Fruit fly (Drosophila melanogaster): ENCODE data around the gene CG42724.

The CG42724 gene

dm6 chr3R:6406566-6407098 lies 38.5 kb upstream of the CG42724 start, which contains the start of gene gpp (continued):
- TF ChIP-seq chinmo (GFP tag; IDR thresholded peaks at IDR 0.05; ENCODE audit: partially characterized antibody) (no peak), CG10462 (GFP tag; optimal IDR thresholded peaks at IDR 0.05) (no peak), CoRest (tag; optimal IDR thresholded peaks at IDR 0.05) (no peak), CG2678 (tag; optimal IDR thresholded peaks at IDR 0.05) (peak; percentile 1), crol (GFP tag; IDR thresholded peaks at IDR 0.05) (no peak), ap (GFP tag; IDR thresholded peaks at IDR 0.05) (no peak), mirr (GFP tag; optimal IDR thresholded peaks at IDR 0.05) (peak; percentile 47), CG4424 (GFP tag; optimal IDR thresholded peaks at IDR 0.05) (no peak), CG15269 (tag; optimal IDR thresholded peaks at IDR 0.05) (no peak), CG2875 (GFP tag; optimal IDR thresholded peaks at IDR 0.05) (peak; percentile 21), BEAF-32 (GFP tag; optimal IDR thresholded peaks at IDR 0.05) (peak; percentile 37), CG3995 (GFP tag; optimal IDR thresholded peaks at IDR 0.05) (peak; percentile 97), jumu (GFP tag; optimal IDR thresholded peaks at IDR 0.05) (no peak), gcm2 (GFP tag; optimal IDR thresholded peaks at IDR 0.05) (no peak), Dp (GFP tag; optimal IDR thresholded peaks at IDR 0.05) (peak; percentile 27), inv (GFP tag; IDR thresholded peaks at IDR 0.05; ENCODE audit: partially characterized antibody) (no peak), maf-S (GFP tag; optimal IDR thresholded peaks at IDR 0.05) (peak; percentile 7), CG8944 (GFP tag; optimal IDR thresholded peaks at IDR 0.05) (no peak), zfh2 (GFP tag; optimal IDR thresholded peaks at IDR 0.05) (no peak), Atf6 (GFP tag; IDR thresholded peaks at IDR 0.05) (no peak), Sox102F (GFP tag; optimal IDR thresholded peaks at IDR 0.05) (no peak), pzg (GFP tag; optimal IDR thresholded peaks at IDR 0.05) (peak; percentile 82), pb (GFP tag; optimal IDR thresholded peaks at IDR 0.05) (no peak), CG9817 (tag; optimal IDR thresholded peaks at IDR 0.05) (no peak), nau (GFP tag; optimal IDR thresholded peaks at IDR 0.05) (peak; percentile 21), vnd (GFP tag; IDR thresholded peaks at IDR 0.05; ENCODE audit: partially characterized antibody) (no peak), kay (GFP tag; optimal IDR thresholded peaks at IDR 0.05) (no peak), CG3407 (GFP tag; optimal IDR thresholded peaks at IDR 0.05) (peak; percentile 28), HLH54F (GFP tag; optimal IDR thresholded peaks at IDR 0.05) (no peak), fd102C (GFP tag; optimal IDR thresholded peaks at IDR 0.05) (no peak), CG8924 (tag; optimal IDR thresholded peaks at IDR 0.05) (peak; percentile 64), MBD-R2 (GFP tag; IDR thresholded peaks at IDR 0.05) (no peak), Blimp-1 (GFP tag; optimal IDR thresholded peaks at IDR 0.05) (no peak), CG31388 (GFP tag; optimal IDR thresholded peaks at IDR 0.05) (no peak), PHDP (tag; optimal IDR thresholded peaks at IDR 0.05) (peak; percentile 25), CTCF (GFP tag; optimal IDR thresholded peaks at IDR 0.05) (peak; percentile 29), mld (GFP tag; IDR thresholded peaks at IDR 0.05; ENCODE audit: partially characterized antibody) (no peak), Lhr (GFP tag; optimal IDR thresholded peaks at IDR 0.05) (peak; percentile 59), dimm (GFP tag; IDR thresholded peaks at IDR 0.05) (no peak), CG31224 (GFP tag; IDR thresholded peaks at IDR 0.05) (no peak), CG7271 (tag; optimal IDR thresholded peaks at IDR 0.05) (no peak), cato (GFP tag; optimal IDR thresholded peaks at IDR 0.05; ENCODE audit: borderline replicate concordance) (no peak), her (GFP tag; optimal IDR thresholded peaks at IDR 0.05) (peak; percentile 100), CG17912 (GFP tag; optimal IDR thresholded peaks at IDR 0.05) (peak; percentile 32), gce (GFP tag; IDR thresholded peaks at IDR 0.05) (no peak), CG15011 (GFP tag; optimal IDR thresholded peaks at IDR 0.05) (no peak), CG18599 (GFP tag; optimal IDR thresholded peaks at IDR 0.05) (no peak), CG2202 (tag; optimal IDR thresholded peaks at IDR 0.05) (no peak), Myb (GFP tag; optimal IDR thresholded peaks at IDR 0.05) (peak; percentile 50), lov (optimal IDR thresholded peaks at IDR 0.05) (no peak), lov (GFP tag; IDR thresholded peaks at IDR 0.05) (no peak)
